Worm (Caenorhabditis elegans) whole organism, late embryonic: ENCODE results near the gene EEED8.4.

ENCODE experiments used
- C08G9.2 ChIP-seq: sonication (generic microtip); optimal IDR thresholded peaks from 2 replicates; lab custom pipeline; 2016; ENCODE audit warnings: mild to moderate bottlenecking, missing genetic modification characterization, moderate library complexity, missing compliant biosample characterization
- C38D4.7 ChIP-seq: fragments of 200-800 bp; sonication (Bioruptor generic); optimal IDR thresholded peaks from 2 replicates; lab custom pipeline; 2018; ENCODE audit warnings: mild to moderate bottlenecking, missing genetic modification characterization, moderate library complexity, missing compliant biosample characterization
- F13H6.1 ChIP-seq: sonication (generic microtip); optimal IDR thresholded peaks from 2 replicates; lab custom pipeline; 2016; ENCODE audit warnings: missing genetic modification characterization, missing compliant biosample characterization
- K02D7.2 ChIP-seq: sonication (generic microtip); optimal IDR thresholded peaks from 2 replicates; lab custom pipeline; 2017; ENCODE audit warnings: mild to moderate bottlenecking, missing genetic modification characterization, missing compliant biosample characterization
- K09A11.1 ChIP-seq: sonication (generic microtip); optimal IDR thresholded peaks from 2 replicates; lab custom pipeline; 2017; ENCODE audit warnings: antibody characterized with exemption, mild to moderate bottlenecking, missing genetic modification characterization, missing compliant biosample characterization; ENCODE audit not compliant: insufficient read depth
- ama-1 ChIP-seq: fragments of 150-350 bp; optimal IDR thresholded peaks from 2 replicates; lab custom pipeline; 2014
- ceh-18 ChIP-seq: sonication (generic microtip); optimal IDR thresholded peaks from 2 replicates; lab custom pipeline; 2016; ENCODE audit warnings: missing genetic modification characterization, missing compliant biosample characterization
- ceh-19 ChIP-seq: fragments of 200-800 bp; sonication (Bioruptor generic); optimal IDR thresholded peaks from 2 replicates; lab custom pipeline; 2018; ENCODE audit warnings: mild to moderate bottlenecking, missing genetic modification characterization, missing compliant biosample characterization
- ceh-22 ChIP-seq: sonication (generic microtip); optimal IDR thresholded peaks from 2 replicates; lab custom pipeline; 2017; ENCODE audit warnings: missing biosample characterization, missing genetic modification characterization
- ceh-24 ChIP-seq: sonication (generic microtip); optimal IDR thresholded peaks from 2 replicates; lab custom pipeline; 2016; ENCODE audit warnings: mild to moderate bottlenecking, missing genetic modification characterization, missing compliant biosample characterization
- ceh-30 ChIP-seq: fragments of 150-350 bp; optimal IDR thresholded peaks from 2 replicates; lab custom pipeline; 2014; ENCODE audit warnings: missing biosample characterization, missing genetic modification characterization
- ceh-31 ChIP-seq: sonication (generic microtip); optimal IDR thresholded peaks from 2 replicates; lab custom pipeline; 2016; ENCODE audit warnings: missing genetic modification characterization, missing compliant biosample characterization
- ceh-34 ChIP-seq: sonication (generic microtip); optimal IDR thresholded peaks from 2 replicates; lab custom pipeline; 2016; ENCODE audit warnings: mild to moderate bottlenecking, missing genetic modification characterization, missing compliant biosample characterization
- ceh-48 ChIP-seq: sonication (generic microtip); optimal IDR thresholded peaks from 2 replicates; lab custom pipeline; 2016; ENCODE audit warnings: missing genetic modification characterization, inconsistent platforms, missing compliant biosample characterization
- che-1 ChIP-seq: sonication (generic microtip); optimal IDR thresholded peaks from 2 replicates; lab custom pipeline; 2016; ENCODE audit warnings: mild to moderate bottlenecking, missing genetic modification characterization, missing compliant biosample characterization
- dmd-4 ChIP-seq: sonication (generic microtip); optimal IDR thresholded peaks from 2 replicates; lab custom pipeline; 2016; ENCODE audit warnings: borderline replicate concordance, missing genetic modification characterization, missing compliant biosample characterization
- dve-1 ChIP-seq: sonication (generic microtip); optimal IDR thresholded peaks from 2 replicates; lab custom pipeline; 2017; ENCODE audit warnings: antibody characterized with exemption, mild to moderate bottlenecking, missing genetic modification characterization, missing compliant biosample characterization
- elt-2 ChIP-seq: sonication (generic microtip); optimal IDR thresholded peaks from 2 replicates; lab custom pipeline; 2016; ENCODE audit warnings: missing genetic modification reagents, missing genetic modification characterization, missing compliant biosample characterization
- ets-4 ChIP-seq: sonication (generic microtip); optimal IDR thresholded peaks from 2 replicates; lab custom pipeline; 2016; ENCODE audit warnings: missing genetic modification characterization, missing compliant biosample characterization
- eyg-1 ChIP-seq: sonication (generic microtip); optimal IDR thresholded peaks from 2 replicates; lab custom pipeline; 2016; ENCODE audit warnings: missing genotype, missing genetic modification characterization, missing compliant biosample characterization
- fax-1 ChIP-seq: sonication (generic microtip); optimal IDR thresholded peaks from 2 replicates; lab custom pipeline; 2016; ENCODE audit warnings: missing genotype, missing genetic modification characterization, missing compliant biosample characterization
- hlh-13 ChIP-seq: fragments of 200-800 bp; sonication (Bioruptor generic); optimal IDR thresholded peaks from 2 replicates; lab custom pipeline; 2018; ENCODE audit warnings: mild to moderate bottlenecking, missing genetic modification characterization, missing compliant biosample characterization
- hlh-30 ChIP-seq: sonication (generic microtip); optimal IDR thresholded peaks from 2 replicates; lab custom pipeline; 2017; ENCODE audit warnings: antibody characterized with exemption, missing genetic modification characterization, missing compliant biosample characterization; ENCODE audit not compliant: insufficient read depth
- hlh-8 ChIP-seq: sonication (generic microtip); optimal IDR thresholded peaks from 2 replicates; lab custom pipeline; 2016; ENCODE audit warnings: missing genotype, missing genetic modification characterization, missing compliant biosample characterization
- lim-6 ChIP-seq: sonication (generic microtip); optimal IDR thresholded peaks from 2 replicates; lab custom pipeline; 2016; ENCODE audit warnings: missing genetic modification characterization, missing compliant biosample characterization
- lin-11 ChIP-seq: fragments of 200-800 bp; sonication (Bioruptor generic); optimal IDR thresholded peaks from 2 replicates; lab custom pipeline; 2018; ENCODE audit warnings: mild to moderate bottlenecking, missing genetic modification characterization, missing compliant biosample characterization
- madf-2 ChIP-seq: sonication (generic microtip); optimal IDR thresholded peaks from 2 replicates; lab custom pipeline; 2017; ENCODE audit warnings: missing genetic modification characterization, missing compliant biosample characterization
- nhr-11 ChIP-seq: fragments of 150-350 bp; optimal IDR thresholded peaks from 2 replicates; lab custom pipeline; 2014; ENCODE audit warnings: missing biosample characterization, missing genetic modification characterization
- nhr-232 ChIP-seq: sonication (generic microtip); optimal IDR thresholded peaks from 2 replicates; lab custom pipeline; 2016; ENCODE audit warnings: missing genetic modification characterization, missing compliant biosample characterization
- npax-4 ChIP-seq: sonication (generic microtip); optimal IDR thresholded peaks from 2 replicates; lab custom pipeline; 2016; ENCODE audit warnings: missing genetic modification characterization, missing compliant biosample characterization
- odd-2 ChIP-seq: sonication (generic microtip); optimal IDR thresholded peaks from 2 replicates; lab custom pipeline; 2017; ENCODE audit warnings: antibody characterized with exemption, mild to moderate bottlenecking, missing genetic modification characterization, missing compliant biosample characterization
- pat-9 ChIP-seq: fragments of 200-800 bp; sonication (Bioruptor generic); optimal IDR thresholded peaks from 2 replicates; lab custom pipeline; 2018; ENCODE audit warnings: mild to moderate bottlenecking, missing genetic modification characterization, moderate library complexity, missing compliant biosample characterization
- pha-2 ChIP-seq: sonication (generic microtip); optimal IDR thresholded peaks from 2 replicates; lab custom pipeline; 2017; ENCODE audit warnings: mild to moderate bottlenecking, missing genetic modification characterization, missing compliant biosample characterization
- pha-4 ChIP-seq: fragments of 150-350 bp; optimal IDR thresholded peaks from 2 replicates; lab custom pipeline; 2018; ENCODE audit warnings: missing biosample characterization, missing genetic modification reagents, missing genetic modification characterization
- pqm-1 ChIP-seq: sonication (generic microtip); optimal IDR thresholded peaks from 2 replicates; lab custom pipeline; 2016; ENCODE audit warnings: missing genetic modification characterization, missing compliant biosample characterization
- pros-1 ChIP-seq: fragments of 150-350 bp; optimal IDR thresholded peaks from 2 replicates; lab custom pipeline; 2014; ENCODE audit warnings: missing biosample characterization, missing genetic modification reagents, missing genetic modification characterization
- ref-2 ChIP-seq: sonication (generic microtip); optimal IDR thresholded peaks from 2 replicates; lab custom pipeline; 2016; ENCODE audit warnings: missing genetic modification characterization, missing compliant biosample characterization
- rnt-1 ChIP-seq: sonication (generic microtip); optimal IDR thresholded peaks from 2 replicates; lab custom pipeline; 2016; ENCODE audit warnings: missing genetic modification characterization, missing compliant biosample characterization
- sox-2 ChIP-seq: fragments of 200-800 bp; sonication (Bioruptor generic); IDR thresholded peaks from 2 replicates; pipeline ENCODE4 v1.3.6; 2022; ENCODE audit warnings: missing genetic modification reagents, missing genetic modification characterization, missing compliant biosample characterization
- sox-4 ChIP-seq: sonication (generic microtip); optimal IDR thresholded peaks from 2 replicates; lab custom pipeline; 2017; ENCODE audit warnings: mild to moderate bottlenecking, missing genetic modification characterization, inconsistent platforms, missing compliant biosample characterization
- ttx-3 ChIP-seq: sonication (generic microtip); optimal IDR thresholded peaks from 2 replicates; lab custom pipeline; 2016; ENCODE audit warnings: missing genetic modification reagents, missing genetic modification characterization, missing compliant biosample characterization
- unc-3 ChIP-seq, 2 experiments: fragments of 200-800 bp in 1 of 2; sonication (Bioruptor generic) in 1 of 2; sonication (generic microtip) in 1 of 2; conservative IDR thresholded peaks in 1 of 2; optimal IDR thresholded peaks in 1 of 2; 2 replicates each; pipeline versions ENCODE4 v1.3.6 to Lab custom; 2016 to 2022; ENCODE audit warnings: missing compliant biosample characterization in 2 of 2, missing genetic modification characterization in 2 of 2, missing genetic modification reagents in 1 of 2
- unc-42 ChIP-seq: sonication (generic microtip); optimal IDR thresholded peaks from 2 replicates; lab custom pipeline; 2016; ENCODE audit warnings: missing genotype, missing genetic modification characterization, missing compliant biosample characterization
- zip-5 ChIP-seq: sonication (generic microtip); optimal IDR thresholded peaks from 2 replicates; lab custom pipeline; 2016; ENCODE audit warnings: missing genetic modification characterization, missing compliant biosample characterization

Gene EEED8.4

DNA sequence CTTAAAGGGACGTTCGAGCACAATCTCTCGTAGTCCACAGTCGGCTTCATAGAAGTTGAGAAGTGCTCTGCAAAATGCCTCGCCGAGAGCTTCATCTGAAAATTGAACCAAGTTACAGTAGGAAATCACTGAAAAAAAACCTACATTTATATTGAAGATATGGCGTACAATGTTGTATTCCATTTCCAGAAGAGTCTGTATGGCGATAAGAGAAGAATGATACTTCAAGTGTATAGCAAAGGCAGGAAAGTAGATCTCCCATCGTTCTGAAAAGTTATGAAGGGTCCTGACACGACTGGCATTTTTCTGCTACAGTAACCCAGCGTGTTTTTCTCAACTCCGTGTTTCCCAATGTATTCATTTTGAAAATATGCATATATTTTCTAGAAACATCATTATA is 24.8 kb upstream of the EEED8.4 start:
- TF ChIP-seq dmd-4: no peak
- no peak for TF ChIP-seq sox-4 (tag; lab: Kevin White, UChicago)
- no peak for TF ChIP-seq ceh-34 (tag; lab: Kevin White, UChicago)
- TF ChIP-seq che-1: no peak
- no peak for TF ChIP-seq ceh-18 (tag; lab: Kevin White, UChicago)
- TF ChIP-seq rnt-1 (tag; lab: Kevin White, UChicago): no peak
- no peak for TF ChIP-seq nhr-11 (tag; lab: Kevin White, UChicago)
- TF ChIP-seq ama-1 (lab: Kevin White, UChicago): no peak
- no peak for TF ChIP-seq pros-1 (tag; lab: Kevin White, UChicago)
- TF ChIP-seq eyg-1 (tag; lab: Kevin White, UChicago): no peak
- TF ChIP-seq ceh-30 (tag; lab: Kevin White, UChicago): no peak
- no peak for TF ChIP-seq C08G9.2 (tag; lab: Kevin White, UChicago)
- TF ChIP-seq pqm-1: no peak
- TF ChIP-seq elt-2 (tag; lab: Kevin White, UChicago): no peak
- no peak for TF ChIP-seq hlh-8 (tag; lab: Kevin White, UChicago)
- no peak for TF ChIP-seq unc-42 (tag; lab: Kevin White, UChicago)
- no peak for TF ChIP-seq F13H6.1 (tag; lab: Kevin White, UChicago)
- no peak for TF ChIP-seq ets-4
- no peak for TF ChIP-seq hlh-30

ce11 chrII:5387217-5387616 is 21.9 kb upstream of the EEED8.4 start, which contains the start of gene ccpp-6:
ccpp-6 (minus strand) TSS chrII:5387317.
- TF ChIP-seq pqm-1: no peak
- no peak for TF ChIP-seq fax-1 (tag; lab: Kevin White, UChicago)
- TF ChIP-seq K02D7.2 (tag; lab: Kevin White, UChicago): no peak
- TF ChIP-seq dve-1 (tag; lab: Kevin White, UChicago): no peak
- no peak for TF ChIP-seq madf-2 (tag; lab: Kevin White, UChicago)
- no peak for TF ChIP-seq sox-4 (tag; lab: Kevin White, UChicago)
- TF ChIP-seq ceh-30 (tag; lab: Kevin White, UChicago): no peak
- no peak for TF ChIP-seq pha-2
- no peak for TF ChIP-seq dmd-4

DNA sequence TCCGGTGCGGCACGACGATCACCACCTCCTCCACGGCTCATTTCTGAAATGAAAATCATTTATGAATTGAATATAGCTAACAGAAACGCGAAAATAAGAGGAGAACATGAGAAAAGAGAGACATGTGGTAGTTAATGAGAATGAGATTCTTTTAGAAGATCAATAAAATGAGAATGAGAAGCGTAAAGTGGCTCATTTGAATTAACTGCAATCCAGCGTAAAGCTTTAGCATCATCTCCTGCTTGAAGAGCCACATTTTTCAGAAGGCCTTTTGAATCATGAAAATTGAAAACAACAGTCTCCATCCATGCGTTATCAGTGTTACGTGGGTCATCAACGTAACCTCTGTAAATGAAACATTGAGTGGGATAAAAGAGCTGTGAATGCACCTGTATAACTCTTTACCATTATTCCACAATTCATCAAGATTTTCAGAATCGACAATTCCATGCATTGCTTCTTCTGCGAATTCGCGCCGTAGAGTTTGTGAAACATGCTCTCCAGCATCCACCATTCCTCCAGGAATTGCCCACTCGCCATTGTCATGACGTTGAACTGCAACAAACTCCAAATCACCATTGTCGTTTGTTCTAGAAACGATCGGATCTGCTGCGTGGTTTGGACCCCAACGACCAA is 20.2 kb upstream of the EEED8.4 start, which contains the start of gene rsp-4:
TSS of gene rsp-4 (minus strand) at position 51 of the 636 bp plus-strand sequence.
- TF ChIP-seq rnt-1 (tag; lab: Kevin White, UChicago) (no peak), ceh-19 (no peak), odd-2 (tag; lab: Kevin White, UChicago) (no peak), ref-2 (tag; lab: Kevin White, UChicago) (no peak)

- TF ChIP-seq ceh-18 (tag; lab: Kevin White, UChicago) (peak; percentile 60), sox-2 (GFP tag; lab: Robert Waterston, UW) (no peak), C08G9.2 (tag; lab: Kevin White, UChicago) (peak; percentile 14), ceh-22 (tag; lab: Kevin White, UChicago) (no peak), pha-2 (no peak), lim-6 (tag; lab: Kevin White, UChicago) (no peak), C38D4.7 (GFP tag; lab: Kevin White, UChicago) (peak; percentile 16), lin-11 (tag; lab: Kevin White, UChicago) (no peak), pha-4 (no peak), dve-1 (tag; lab: Kevin White, UChicago) (peak; percentile 40), elt-2 (tag; lab: Kevin White, UChicago) (peak; percentile 91), ceh-31 (tag; lab: Kevin White, UChicago) (peak; percentile 78), hlh-13 (GFP tag; lab: Kevin White, UChicago) (no peak), zip-5 (tag; lab: Kevin White, UChicago) (no peak), ceh-24 (tag; lab: Kevin White, UChicago) (no peak), npax-4 (no peak), pat-9 (tag; lab: Kevin White, UChicago) (peak; percentile 42), K09A11.1 (tag; lab: Kevin White, UChicago) (no peak), ttx-3 (tag; lab: Kevin White, UChicago) (peak; percentile 19), nhr-232 (tag; lab: Kevin White, UChicago) (no peak), unc-3 (GFP tag; conservative IDR thresholded peaks at IDR 0.05; lab: Robert Waterston, UW) (no peak), unc-3 (tag; optimal IDR thresholded peaks at IDR 0.05; lab: Kevin White, UChicago) (peak; percentile 58), unc-42 (tag; lab: Kevin White, UChicago) (peak; percentile 44), hlh-30 (no peak), K02D7.2 (tag; lab: Kevin White, UChicago) (no peak), pros-1 (tag; lab: Kevin White, UChicago) (no peak), ceh-48 (tag; lab: Kevin White, UChicago) (peak; percentile 46), dmd-4 (no peak)
These were observed 19.2 kb upstream of the EEED8.4 start, which contains the start of gene ndx-6 for ce11 chrII:5389831-5390323. ndx-6 (minus strand) TSS chrII:5389881.
